Fruit fly (Drosophila melanogaster) whole organism, embryonic: Measurements from ENCODE around the gene FucTA.

Experiments
- Bdp1 ChIP-seq: fragments of 200-800 bp; sonication (Bioruptor generic); optimal IDR thresholded peaks from 3 replicates; lab custom pipeline; 2016; ENCODE audit warnings: missing biosample characterization, missing genetic modification characterization
- CG10274 ChIP-seq: fragments of 200-800 bp; sonication (Bioruptor generic); optimal IDR thresholded peaks from 3 replicates; lab custom pipeline; 2017; ENCODE audit warnings: missing biosample characterization, mild to moderate bottlenecking, missing genetic modification characterization
- CG10321 ChIP-seq: fragments of 200-800 bp; sonication (Bioruptor generic); IDR thresholded peaks from 2 replicates; pipeline ENCODE4 v1.3.6; 2022; ENCODE audit warnings: missing biosample characterization, missing genetic modification characterization
- CG10366 ChIP-seq: fragments of 200-800 bp; sonication (Bioruptor generic); IDR thresholded peaks from 2 replicates; pipeline ENCODE4 v1.3.6; 2022; ENCODE audit warnings: missing biosample characterization, missing genetic modification characterization
- CG11247 ChIP-seq: fragments of 200-800 bp; sonication (Bioruptor generic); IDR thresholded peaks from 2 replicates; pipeline ENCODE4 v1.3.6; 2022; ENCODE audit warnings: missing biosample characterization, missing genetic modification characterization
- CG12219 ChIP-seq: fragments of 200-800 bp; sonication (Bioruptor generic); optimal IDR thresholded peaks from 3 replicates; lab custom pipeline; 2018; ENCODE audit warnings: missing biosample characterization, mild to moderate bottlenecking, missing genetic modification characterization
- CG12769 ChIP-seq: fragments of 200-800 bp; sonication (Bioruptor generic); optimal IDR thresholded peaks from 2 replicates; lab custom pipeline; 2019; ENCODE audit warnings: missing biosample characterization, mild to moderate bottlenecking, missing genetic modification characterization, moderate library complexity
- CG1603 ChIP-seq: fragments of 200-800 bp; sonication (Bioruptor generic); optimal IDR thresholded peaks from 2 replicates; lab custom pipeline; 2019; ENCODE audit warnings: missing biosample characterization, mild to moderate bottlenecking, missing genetic modification characterization, moderate library complexity
- CG17568 ChIP-seq: fragments of 200-800 bp; sonication (Bioruptor generic); optimal IDR thresholded peaks from 2 replicates; lab custom pipeline; 2018; ENCODE audit warnings: missing biosample characterization, mild to moderate bottlenecking, missing genetic modification characterization, moderate library complexity
- CG18599 ChIP-seq: fragments of 200-800 bp; sonication (Bioruptor generic); optimal IDR thresholded peaks from 3 replicates; lab custom pipeline; 2017; ENCODE audit warnings: missing biosample characterization, missing genetic modification characterization, mild to moderate bottlenecking, moderate library complexity, missing genetic modification reagents
- CG2202 ChIP-seq: fragments of 200-800 bp; sonication (Bioruptor generic); optimal IDR thresholded peaks from 2 replicates; lab custom pipeline; 2018; ENCODE audit warnings: missing biosample characterization, mild to moderate bottlenecking, missing genetic modification characterization
- CG3407 ChIP-seq: fragments of 200-800 bp; sonication (Bioruptor generic); optimal IDR thresholded peaks from 2 replicates; lab custom pipeline; 2018; ENCODE audit warnings: missing biosample characterization, mild to moderate bottlenecking, missing genetic modification characterization
- CG34376 ChIP-seq: fragments of 200-800 bp; sonication (Bioruptor generic); optimal IDR thresholded peaks from 2 replicates; lab custom pipeline; 2018; ENCODE audit warnings: missing biosample characterization, mild to moderate bottlenecking, missing genetic modification characterization
- CG3838 ChIP-seq: fragments of 200-800 bp; sonication (Bioruptor generic); optimal IDR thresholded peaks from 3 replicates; lab custom pipeline; 2016; ENCODE audit warnings: missing biosample characterization, missing genetic modification characterization
- CG4360 ChIP-seq: fragments of 200-800 bp; sonication (Bioruptor generic); IDR thresholded peaks from 2 replicates; pipeline ENCODE4 v1.3.6; 2022; ENCODE audit warnings: missing biosample characterization, missing genetic modification characterization
- CG4424 ChIP-seq: fragments of 200-800 bp; sonication (Bioruptor generic); optimal IDR thresholded peaks from 3 replicates; lab custom pipeline; 2016; ENCODE audit warnings: missing biosample characterization, missing genetic modification characterization
- CG4617 ChIP-seq: fragments of 200-800 bp; sonication (Bioruptor generic); optimal IDR thresholded peaks from 3 replicates; lab custom pipeline; 2016; ENCODE audit warnings: missing biosample characterization, missing genetic modification characterization, borderline replicate concordance
- CG4707 ChIP-seq: fragments of 200-800 bp; sonication (Bioruptor generic); optimal IDR thresholded peaks from 2 replicates; lab custom pipeline; 2018; ENCODE audit warnings: missing biosample characterization, mild to moderate bottlenecking, missing genetic modification characterization, moderate library complexity
- CG6654 ChIP-seq: fragments of 200-800 bp; sonication (Bioruptor generic); optimal IDR thresholded peaks from 2 replicates; lab custom pipeline; 2017; ENCODE audit warnings: missing biosample characterization, mild to moderate bottlenecking, missing genetic modification characterization
- CG6765 ChIP-seq: fragments of 200-800 bp; sonication (Bioruptor generic); optimal IDR thresholded peaks from 3 replicates; lab custom pipeline; 2017; ENCODE audit warnings: missing biosample characterization, mild to moderate bottlenecking, missing genetic modification characterization
- CG7963 ChIP-seq: fragments of 200-800 bp; sonication (Bioruptor generic); IDR thresholded peaks from 3 replicates; pipeline ENCODE4 v1.3.6; 2022; ENCODE audit warnings: missing biosample characterization, missing genetic modification characterization; ENCODE audit not compliant: partially characterized antibody
- CG8281 ChIP-seq: fragments of 200-800 bp; sonication (Bioruptor generic); optimal IDR thresholded peaks from 2 replicates; lab custom pipeline; 2018; ENCODE audit warnings: missing biosample characterization, mild to moderate bottlenecking, missing genetic modification characterization, moderate library complexity
- Dad ChIP-seq: fragments of 200-800 bp; sonication (Bioruptor generic); optimal IDR thresholded peaks from 3 replicates; lab custom pipeline; 2016; ENCODE audit warnings: missing biosample characterization, missing genetic modification characterization
- Dek ChIP-seq: fragments of 200-800 bp; sonication (Bioruptor generic); optimal IDR thresholded peaks from 3 replicates; lab custom pipeline; 2019; ENCODE audit warnings: missing biosample characterization, mild to moderate bottlenecking, missing genetic modification characterization, moderate library complexity
- Hey ChIP-seq: fragments of 200-800 bp; sonication (Bioruptor generic); optimal IDR thresholded peaks from 3 replicates; lab custom pipeline; 2018; ENCODE audit warnings: missing biosample characterization, mild to moderate bottlenecking, missing genetic modification characterization
- HmgD ChIP-seq: fragments of 200-800 bp; sonication (Bioruptor generic); optimal IDR thresholded peaks from 3 replicates; lab custom pipeline; 2016; ENCODE audit warnings: missing biosample characterization, missing genetic modification characterization
- Jarid2 ChIP-seq: fragments of 200-800 bp; sonication (Bioruptor generic); optimal IDR thresholded peaks from 3 replicates; lab custom pipeline; 2017; ENCODE audit warnings: mild to moderate bottlenecking, missing biosample characterization, missing genetic modification reagents, missing genetic modification characterization
- Med ChIP-seq: fragments of 200-800 bp; sonication (Bioruptor generic); peaks from one replicate; lab custom pipeline; 2016; ENCODE audit warnings: missing biosample characterization, missing genetic modification characterization, mild to moderate bottlenecking, inconsistent platforms, moderate library complexity
- Myb ChIP-seq: fragments of 200-800 bp; sonication (Bioruptor generic); optimal IDR thresholded peaks from 2 replicates; lab custom pipeline; 2016; ENCODE audit warnings: missing biosample characterization, missing genetic modification characterization
- Neu2 ChIP-seq: fragments of 200-800 bp; sonication (Bioruptor generic); optimal IDR thresholded peaks from 3 replicates; lab custom pipeline; 2016; ENCODE audit warnings: missing biosample characterization, missing genetic modification characterization, borderline replicate concordance
- NfI ChIP-seq: fragments of 200-800 bp; sonication (Bioruptor generic); optimal IDR thresholded peaks from 3 replicates; lab custom pipeline; 2018; ENCODE audit warnings: missing biosample characterization, mild to moderate bottlenecking, missing genetic modification characterization, moderate library complexity
- Sin3A ChIP-seq: fragments of >200 bp; optimal IDR thresholded peaks from 2 replicates; lab custom pipeline; 2018
- ac ChIP-seq: fragments of 200-800 bp; sonication (Bioruptor generic); optimal IDR thresholded peaks from 3 replicates; lab custom pipeline; 2017; ENCODE audit warnings: missing biosample characterization, mild to moderate bottlenecking, missing genetic modification characterization
- aop ChIP-seq: fragments of 200-800 bp; sonication (Bioruptor generic); IDR thresholded peaks from 2 replicates; pipeline ENCODE4 v1.3.6; 2022; ENCODE audit warnings: missing biosample characterization, missing genetic modification characterization
- ase ChIP-seq: fragments of 200-800 bp; sonication (Bioruptor generic); IDR thresholded peaks from 3 replicates; pipeline ENCODE4 v1.3.6; 2022; ENCODE audit warnings: missing biosample characterization, missing genetic modification characterization
- ash1 ChIP-seq: fragments of 200-800 bp; sonication (Bioruptor generic); optimal IDR thresholded peaks from 2 replicates; lab custom pipeline; 2018; ENCODE audit warnings: missing biosample characterization, mild to moderate bottlenecking, missing genetic modification characterization
- btn ChIP-seq: fragments of 200-800 bp; sonication (Bioruptor generic); optimal IDR thresholded peaks from 2 replicates; lab custom pipeline; 2016; ENCODE audit warnings: missing biosample characterization, missing genetic modification characterization
- dmrt99B ChIP-seq: fragments of 200-800 bp; sonication (Bioruptor generic); optimal IDR thresholded peaks from 2 replicates; lab custom pipeline; 2018; ENCODE audit warnings: missing biosample characterization, mild to moderate bottlenecking, missing genetic modification characterization, moderate library complexity
- emc ChIP-seq: fragments of 200-800 bp; sonication (Bioruptor generic); optimal IDR thresholded peaks from 2 replicates; lab custom pipeline; 2016; ENCODE audit warnings: missing biosample characterization, missing genetic modification characterization
- ewg ChIP-seq: fragments of 200-800 bp; sonication (Bioruptor generic); optimal IDR thresholded peaks from 3 replicates; lab custom pipeline; 2017; ENCODE audit warnings: mild to moderate bottlenecking, missing biosample characterization, missing genetic modification reagents, missing genetic modification characterization
- fd96Cb ChIP-seq: fragments of 200-800 bp; sonication (Bioruptor generic); optimal IDR thresholded peaks from 2 replicates; lab custom pipeline; 2018; ENCODE audit warnings: missing biosample characterization, mild to moderate bottlenecking, missing genetic modification characterization, moderate library complexity
- maf-S ChIP-seq: fragments of 200-800 bp; sonication (Bioruptor generic); optimal IDR thresholded peaks from 2 replicates; lab custom pipeline; 2016; ENCODE audit warnings: missing biosample characterization, missing genetic modification characterization
- mam ChIP-seq: fragments of 200-800 bp; sonication (Bioruptor generic); optimal IDR thresholded peaks from 3 replicates; lab custom pipeline; 2016; ENCODE audit warnings: missing biosample characterization, missing genetic modification characterization
- pfk ChIP-seq: fragments of 200-800 bp; sonication (Bioruptor generic); optimal IDR thresholded peaks from 2 replicates; lab custom pipeline; 2018; ENCODE audit warnings: missing biosample characterization, mild to moderate bottlenecking, missing genetic modification characterization, moderate library complexity
- sisA ChIP-seq: fragments of 200-800 bp; sonication (Bioruptor generic); IDR thresholded peaks from 2 replicates; pipeline ENCODE4 v1.3.6; 2022; ENCODE audit warnings: missing biosample characterization, missing genetic modification characterization
- so ChIP-seq: fragments of 200-800 bp; sonication (Bioruptor generic); IDR thresholded peaks from 3 replicates; pipeline ENCODE4 v1.3.6; 2022; ENCODE audit warnings: missing biosample characterization, missing genetic modification characterization
- tap ChIP-seq: fragments of 200-800 bp; optimal IDR thresholded peaks from 3 replicates; lab custom pipeline; 2019; ENCODE audit warnings: missing biosample characterization, mild to moderate bottlenecking, missing genetic modification characterization, moderate library complexity
- toy ChIP-seq: fragments of 200-800 bp; sonication (Bioruptor generic); IDR thresholded peaks from 2 replicates; pipeline ENCODE4 v1.3.6; 2022; ENCODE audit warnings: missing biosample characterization, missing genetic modification characterization
- wor ChIP-seq: fragments of 200-800 bp; sonication (Bioruptor generic); IDR thresholded peaks from 2 replicates; pipeline ENCODE4 v1.3.6; 2022; ENCODE audit warnings: missing biosample characterization, missing genetic modification characterization
- z ChIP-seq: fragments of 200-800 bp; sonication (Bioruptor generic); IDR thresholded peaks from 3 replicates; pipeline ENCODE4 v1.3.6; 2022; ENCODE audit warnings: missing biosample characterization, missing genetic modification characterization
- zen2 ChIP-seq: fragments of 200-800 bp; sonication (Bioruptor generic); IDR thresholded peaks from 3 replicates; pipeline ENCODE4 v1.3.6; 2022; ENCODE audit warnings: missing biosample characterization, missing genetic modification characterization; ENCODE audit not compliant: partially characterized antibody

FucTA gene

dm6 chr3L:15107776-15108379 is 39.1 kb upstream of the FucTA start (continued):
- TF ChIP-seq CG6654 (GFP tag; lab: Kevin White, UChicago) = peak; percentile 40
- no peak for TF ChIP-seq zen2
- TF ChIP-seq z = no peak
- no peak for TF ChIP-seq aop (GFP tag; lab: Robert Waterston, UW)
- no peak for TF ChIP-seq HmgD (GFP tag; lab: Kevin White, UChicago)
- peak; percentile 44 for TF ChIP-seq ewg
- no peak for TF ChIP-seq CG34376 (GFP tag; lab: Kevin White, UChicago)
- no peak for TF ChIP-seq so (GFP tag; lab: Robert Waterston, UW)
- TF ChIP-seq CG3838 (GFP tag; lab: Kevin White, UChicago) = no peak
- no peak for TF ChIP-seq CG11247 (GFP tag; lab: Robert Waterston, UW)
- TF ChIP-seq fd96Cb (tag; lab: Kevin White, UChicago) = peak; percentile 65
- TF ChIP-seq CG4424 (GFP tag; lab: Kevin White, UChicago) = peak; percentile 62
- TF ChIP-seq Hey = no peak
- no peak for TF ChIP-seq ase (GFP tag; lab: Robert Waterston, UW)
- no peak for TF ChIP-seq Neu2 (GFP tag; lab: Kevin White, UChicago)
- TF ChIP-seq CG18599 (GFP tag; lab: Kevin White, UChicago) = peak; percentile 56
- TF ChIP-seq CG7963 (GFP tag; lab: Robert Waterston, UW) = no peak
- TF ChIP-seq CG10321 = no peak
- no peak for TF ChIP-seq Jarid2 (GFP tag; lab: Kevin White, UChicago)
- no peak for TF ChIP-seq ash1
- peak; percentile 40 for TF ChIP-seq NfI (GFP tag; lab: Kevin White, UChicago)
- TF ChIP-seq sisA = peak; percentile 41; the same call in 1 of the 2 replicates
- no peak for TF ChIP-seq CG6765
- no peak for TF ChIP-seq Bdp1
- TF ChIP-seq CG1603 (tag; lab: Kevin White, UChicago) = no peak
- TF ChIP-seq CG4707 (GFP tag; lab: Kevin White, UChicago) = no peak
- TF ChIP-seq CG10366 (GFP tag; lab: Robert Waterston, UW) = peak; percentile 9; the same call in 1 of the 2 replicates
- TF ChIP-seq CG12219 (GFP tag; lab: Kevin White, UChicago) = no peak
- TF ChIP-seq dmrt99B (tag; lab: Kevin White, UChicago) = no peak
- TF ChIP-seq maf-S (GFP tag; lab: Kevin White, UChicago) = no peak
- TF ChIP-seq CG4617 (GFP tag; lab: Kevin White, UChicago) = no peak
- no peak for TF ChIP-seq CG17568 (GFP tag; lab: Kevin White, UChicago)
- TF ChIP-seq Sin3A (lab: Kevin White, UChicago) = no peak
- no peak for TF ChIP-seq Myb
- no peak for TF ChIP-seq btn
- TF ChIP-seq CG12769 (tag; lab: Kevin White, UChicago) = no peak
- no peak for TF ChIP-seq CG4360 (GFP tag; lab: Robert Waterston, UW)
- TF ChIP-seq toy (GFP tag; lab: Robert Waterston, UW) = no peak
- peak; percentile 15 for TF ChIP-seq Med (GFP tag; lab: Kevin White, UChicago)
- no peak for TF ChIP-seq emc (GFP tag; lab: Kevin White, UChicago)
- no peak for TF ChIP-seq CG10274
- TF ChIP-seq Dek (tag; lab: Kevin White, UChicago) = no peak
- TF ChIP-seq mam (GFP tag; lab: Kevin White, UChicago) = no peak
- TF ChIP-seq CG2202 (tag; lab: Kevin White, UChicago) = peak; percentile 30
- TF ChIP-seq ac = no peak
- peak; percentile 32 for TF ChIP-seq tap
- no peak for TF ChIP-seq CG8281
- TF ChIP-seq Dad (GFP tag; lab: Kevin White, UChicago) = no peak
- no peak for TF ChIP-seq pfk (GFP tag; lab: Kevin White, UChicago)
- TF ChIP-seq CG3407 = peak; percentile 52
- peak; percentile 40; the same call in 1 of the 2 replicates for TF ChIP-seq wor (GFP tag; lab: Robert Waterston, UW)
